Worm (Caenorhabditis elegans): ENCODE results near the gene drr-2.

DNA sequence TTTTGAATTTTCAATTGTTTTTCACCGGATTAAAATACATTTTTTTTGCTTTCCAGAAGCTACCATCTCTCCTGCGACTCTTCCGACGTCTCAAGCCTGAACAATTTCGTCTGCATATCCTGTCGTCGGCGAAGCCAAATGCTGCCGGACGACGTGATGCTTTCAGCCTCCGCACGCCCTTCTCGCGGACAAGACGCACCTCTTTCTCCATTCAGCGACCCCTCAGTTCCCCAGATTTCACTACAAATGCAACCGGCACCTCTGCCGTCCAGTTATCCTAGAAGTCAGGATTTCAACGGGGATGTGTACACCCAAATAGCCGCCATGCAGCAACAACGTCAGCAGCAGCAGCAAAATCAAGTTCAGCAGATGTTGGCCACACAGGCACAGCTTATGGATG lies 909 bp upstream of the drr-2 start:
- TF ChIP-seq jun-1 (tag; optimal IDR thresholded peaks at IDR 0.05) (no peak), ceh-16 (tag; optimal IDR thresholded peaks at IDR 0.05) (no peak), unc-62 (GFP tag; optimal IDR thresholded peaks at IDR 0.05) (no peak), elt-1 (tag; optimal IDR thresholded peaks at IDR 0.05) (no peak)
